Worm (Caenorhabditis elegans): ENCODE data around the gene par-1.

- TF ChIP-seq ceh-82 (tag; optimal IDR thresholded peaks at IDR 0.05) (no peak), nhr-11 (tag; optimal IDR thresholded peaks at IDR 0.05) (no peak)
Observed at ce11 chrV:14126341-14126924, 18.7 kb downstream of the par-1 start.

All from whole organism, L4 larva.